Fruit fly (Drosophila melanogaster): Measurements from ENCODE around the gene Trf4-2.

DNA sequence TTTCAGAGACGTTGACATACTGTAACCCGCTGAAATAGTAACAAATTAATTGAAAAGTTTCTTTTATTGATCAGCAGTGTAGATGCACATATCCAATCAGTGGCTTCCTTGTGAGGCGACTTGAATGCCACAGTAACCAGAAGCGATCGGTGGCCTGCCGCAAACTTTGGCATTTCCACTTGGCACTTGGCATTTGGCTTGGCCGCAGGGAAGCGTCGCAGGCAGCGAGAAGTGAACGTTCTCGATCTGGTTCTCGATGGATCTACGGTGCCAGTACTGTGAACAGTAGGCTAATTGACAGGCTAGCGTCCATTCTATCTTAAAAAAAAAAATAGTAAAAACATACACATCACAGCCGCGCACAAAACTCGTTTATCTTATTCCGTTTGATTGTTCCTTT, 24.2 kb upstream of the Trf4-2 start, which contains the start of gene CG10845:
- TF ChIP-seq psq (optimal IDR thresholded peaks at IDR 0.05) (no peak), CG8478 (optimal IDR thresholded peaks at IDR 0.05) (no peak)

All from whole organism.